Worm (Caenorhabditis elegans): ENCODE data around the gene lec-9.

lec-9 gene

DNA sequence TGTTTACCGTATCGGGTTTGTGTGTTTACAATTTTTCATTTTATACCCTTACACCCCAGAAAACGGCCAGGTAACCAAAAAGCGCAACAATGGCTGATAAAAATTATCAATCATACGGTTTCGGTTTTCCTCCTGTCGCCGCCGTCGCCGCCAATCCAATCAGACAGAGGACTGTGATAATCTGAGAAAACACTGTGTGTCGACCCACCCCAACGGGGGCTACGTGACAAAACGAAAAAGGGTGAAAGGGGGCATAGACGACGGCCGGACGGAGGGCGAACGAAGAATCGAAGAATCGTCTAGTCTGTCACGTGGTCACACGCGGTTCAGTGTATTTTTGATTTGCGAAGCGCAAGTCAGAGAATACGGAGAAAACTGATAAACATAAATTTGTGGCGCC is 30.6 kb downstream of the lec-9 start (continued):
- TF ChIP-seq dve-1 (tag; optimal IDR thresholded peaks at IDR 0.05; ENCODE audit: insufficient read depth) (peak; percentile 89), aha-1 (tag) (peak; percentile 100), ceh-20 (GFP tag; IDR thresholded peaks at IDR 0.05) (peak; percentile 51; the same call in 1 of the 2 replicates), ceh-28 (tag; optimal IDR thresholded peaks at IDR 0.05) (no peak), mes-2 (tag; optimal IDR thresholded peaks at IDR 0.05; ENCODE audit: poor library complexity, severe bottlenecking) (no peak), zfp-3 (GFP tag; conservative IDR thresholded peaks at IDR 0.05) (peak; percentile 81; the same call in 1 of the 2 replicates)

- TF ChIP-seq lin-29 (GFP tag; IDR thresholded peaks at IDR 0.05) (no peak), daf-16 (GFP tag; optimal IDR thresholded peaks at IDR 0.05) (peak in 1 of 2 experiments; percentile 15), daf-16 (tag; optimal IDR thresholded peaks at IDR 0.05) (peak; percentile 28), ctbp-1 (GFP tag; IDR thresholded peaks at IDR 0.05) (no peak), hlh-11 (tag; optimal IDR thresholded peaks at IDR 0.05) (peak; percentile 47), ceh-20 (GFP tag; IDR thresholded peaks at IDR 0.05) (0 out of 2 replicates have a peak, but pooled peaks have one; percentile 10), nhr-42 (GFP tag; IDR thresholded peaks at IDR 0.05) (no peak), dve-1 (tag; optimal IDR thresholded peaks at IDR 0.05; ENCODE audit: insufficient read depth) (peak; percentile 45), hlh-30 (tag; optimal IDR thresholded peaks at IDR 0.05; ENCODE audit: insufficient read depth) (peak; percentile 81), dmd-6 (GFP tag; IDR thresholded peaks at IDR 0.05) (peak; percentile 25; the same call in 1 of the 2 replicates), mdl-1 (tag; optimal IDR thresholded peaks at IDR 0.05) (peak in 1 of 2 experiments; percentile 61), nhr-77 (tag; optimal IDR thresholded peaks at IDR 0.05) (peak; percentile 37), nhr-28 (tag; optimal IDR thresholded peaks at IDR 0.05) (peak; percentile 13), nhr-111 (GFP tag; optimal IDR thresholded peaks at IDR 0.05) (no peak), mep-1 (tag; optimal IDR thresholded peaks at IDR 0.05) (peak; percentile 29), skn-1 (tag; optimal IDR thresholded peaks at IDR 0.05) (no peak), hmg-1.1 (GFP tag; IDR thresholded peaks at IDR 0.05) (peak; percentile 50; the same call in 1 of the 2 replicates), pha-4 (GFP tag; IDR thresholded peaks at IDR 0.05) (no peak), pha-4 (tag; optimal IDR thresholded peaks at IDR 0.05) (peak; percentile 3), hif-1 (tag; optimal IDR thresholded peaks at IDR 0.05) (peak in 1 of 2 experiments; percentile 73), aha-1 (tag) (peak; percentile 87), mxl-2 (GFP tag; conservative IDR thresholded peaks at IDR 0.05) (no peak), lsy-2 (tag; optimal IDR thresholded peaks at IDR 0.05) (peak in 1 of 2 experiments; percentile 31), mes-2 (tag; optimal IDR thresholded peaks at IDR 0.05; ENCODE audit: poor library complexity, severe bottlenecking) (peak; percentile 45)
Measured at ce11 chrX:17631703-17632102, 31.4 kb downstream of the lec-9 start.

- TF ChIP-seq F10B5.3 (tag; optimal IDR thresholded peaks at IDR 0.05), result no peak
- TF ChIP-seq unc-39 (tag; optimal IDR thresholded peaks at IDR 0.05), result no peak
- TF ChIP-seq ceh-82 (tag; optimal IDR thresholded peaks at IDR 0.05), result no peak
- no peak for TF ChIP-seq ceh-62 (tag; optimal IDR thresholded peaks at IDR 0.05)
- TF ChIP-seq tra-1 (GFP tag; IDR thresholded peaks at IDR 0.05), result peak; percentile 60; the same call in 1 of the 2 replicates
- TF ChIP-seq mes-2 (tag; optimal IDR thresholded peaks at IDR 0.05; ENCODE audit: poor library complexity, severe bottlenecking), result no peak
- no peak for TF ChIP-seq F26F4.8 (GFP tag; conservative IDR thresholded peaks at IDR 0.05)
- TF ChIP-seq nhr-102 (tag; optimal IDR thresholded peaks at IDR 0.05), result peak; percentile 53
- no peak for TF ChIP-seq lin-13 (GFP tag; optimal IDR thresholded peaks at IDR 0.05)
- TF ChIP-seq sdz-12 (GFP tag; optimal IDR thresholded peaks at IDR 0.05), result no peak
- TF ChIP-seq F44E2.7 (GFP tag; IDR thresholded peaks at IDR 0.05), result no peak
- peak; percentile 75 for TF ChIP-seq ceh-20 (GFP tag; IDR thresholded peaks at IDR 0.05)
- no peak for TF ChIP-seq nhr-76 (tag; optimal IDR thresholded peaks at IDR 0.05)
- TF ChIP-seq cey-2 (tag; optimal IDR thresholded peaks at IDR 0.05; ENCODE audit: borderline replicate concordance, insufficient read depth), result no peak
- TF ChIP-seq ztf-11 (tag; optimal IDR thresholded peaks at IDR 0.05), result no peak
- TF ChIP-seq nhr-6 (tag; optimal IDR thresholded peaks at IDR 0.05), result no peak
- TF ChIP-seq T20F7.1 (GFP tag; optimal IDR thresholded peaks at IDR 0.05), result no peak
- peak; percentile 98 for TF ChIP-seq mxl-3 (GFP tag; optimal IDR thresholded peaks at IDR 0.05)
- TF ChIP-seq lin-1 (GFP tag; IDR thresholded peaks at IDR 0.05), result no peak
- peak; percentile 98 for TF ChIP-seq aha-1 (tag)
- TF ChIP-seq egl-27 (tag; optimal IDR thresholded peaks at IDR 0.05), result no peak
- no peak for TF ChIP-seq fkh-10 (GFP tag; optimal IDR thresholded peaks at IDR 0.05)
- TF ChIP-seq zip-11 (GFP tag; IDR thresholded peaks at IDR 0.05), result no peak
- no peak for TF ChIP-seq madf-5 (GFP tag; IDR thresholded peaks at IDR 0.05)
- TF ChIP-seq hlh-30 (tag; optimal IDR thresholded peaks at IDR 0.05; ENCODE audit: insufficient read depth), result peak; percentile 96
- no peak for TF ChIP-seq Y105C5A.15 (GFP tag; IDR thresholded peaks at IDR 0.05)
Measured at ce11 chrX:17633166-17633565, 32.9 kb downstream of the lec-9 start.
